Fruit fly (Drosophila melanogaster) whole organism, embryonic: ENCODE data around the gene CG42554.

ENCODE experiments used
- CG14965 ChIP-seq: fragments of 200-800 bp; sonication (Bioruptor generic); optimal IDR thresholded peaks from 2 replicates; lab custom pipeline; 2016; ENCODE audit warnings: missing biosample characterization, missing genetic modification characterization, borderline replicate concordance
- Lim3 ChIP-seq: fragments of 200-800 bp; sonication (Bioruptor generic); IDR thresholded peaks from 2 replicates; pipeline ENCODE4 v1.3.6; 2022; ENCODE audit warnings: missing biosample characterization, missing genetic modification characterization

DNA sequence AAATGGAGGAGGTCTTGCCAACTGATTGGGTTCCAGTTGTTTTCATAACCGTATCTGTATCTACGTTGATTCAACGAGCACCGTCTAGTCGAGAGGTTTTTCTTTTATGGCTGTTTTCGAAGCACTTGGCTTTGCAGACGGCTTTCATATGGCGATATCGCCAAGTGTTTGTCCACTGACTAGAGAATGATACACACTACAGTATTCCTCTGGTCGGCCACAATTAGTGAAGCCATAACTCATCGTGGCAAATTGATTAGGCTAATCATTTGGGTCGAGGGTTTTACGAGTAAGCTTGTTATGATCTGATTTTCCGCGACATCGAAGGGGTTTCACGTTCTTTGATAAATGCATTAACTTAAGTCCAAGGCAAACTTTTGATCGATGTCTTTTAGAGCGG is 41.2 kb downstream of the CG42554 start:
- TF ChIP-seq CG14965 (GFP tag; lab: Kevin White, UChicago) = no peak
- TF ChIP-seq Lim3 (GFP tag; lab: Robert Waterston, UW) = no peak
